Fruit fly (Drosophila melanogaster) whole organism, adult: Measurements from ENCODE around the gene CG11755.

Experiments
- CG12768 ChIP-seq: fragments of 200-800 bp; sonication (Bioruptor generic); optimal IDR thresholded peaks from 2 replicates; lab custom pipeline; 2017; ENCODE audit warnings: missing biosample characterization, missing genetic modification characterization, mild to moderate bottlenecking, moderate library complexity, missing genetic modification reagents
- CG7045 ChIP-seq: fragments of 200-800 bp; sonication (Bioruptor generic); optimal IDR thresholded peaks from 2 replicates; lab custom pipeline; 2017; ENCODE audit warnings: missing biosample characterization, mild to moderate bottlenecking, missing genetic modification characterization
- CG7101 ChIP-seq: fragments of 200-800 bp; sonication (Bioruptor generic); optimal IDR thresholded peaks from 2 replicates; lab custom pipeline; 2018; ENCODE audit warnings: missing biosample characterization, mild to moderate bottlenecking, missing genetic modification characterization, moderate library complexity

DNA sequence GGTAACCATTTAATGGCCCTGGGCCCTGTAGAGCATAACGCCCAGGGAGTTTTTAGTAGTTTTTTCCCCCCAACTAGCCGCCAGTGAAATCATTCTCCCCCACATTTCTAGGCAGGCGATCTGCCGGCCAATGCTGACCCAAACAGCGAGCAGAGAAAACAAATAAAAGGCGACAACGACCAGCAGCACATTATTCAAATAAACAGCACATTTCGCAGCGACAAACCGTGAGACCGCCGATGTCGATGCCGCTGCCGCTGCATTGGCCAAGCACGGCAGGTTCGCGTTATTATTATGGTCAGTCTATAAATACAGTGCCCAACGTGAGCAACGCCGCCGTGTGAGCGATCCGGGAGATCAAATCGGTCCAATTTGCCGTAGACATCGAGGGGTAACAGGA lies 42.2 kb downstream of the CG11755 start, which contains the start of gene CG11760:
- TF ChIP-seq CG7101 (tag; lab: Kevin White, UChicago) (no peak), CG12768 (GFP tag; lab: Kevin White, UChicago) (no peak), CG7045 (GFP tag; lab: Kevin White, UChicago) (no peak)
